Comparison of ENCODE assay signal across 1 fruit fly cellular context in genomic region chr3R:14277894-14278522, dm6.
A peak's percentile ranks its signal among the peaks of the same experiment; 100 is the strongest.
TF ChIP-seq lines count a peak whose summit lies in the region.

No protein-coding gene starts in this region.

TF ChIP-seq in whole organism, embryonic, 481 proteins besides CTCF, POLR2A, EP300 and RAD21 (continued from another document and continues in another):
- TF ChIP-seq cato (GFP tag; optimal IDR thresholded peaks at IDR 0.05; lab: Kevin White, UChicago; ENCODE audit: borderline replicate concordance), result peak; percentile 36
- peak; percentile 70; the same call in 1 of the 2 replicates for TF ChIP-seq CG1024 (GFP tag; IDR thresholded peaks at IDR 0.05; lab: Robert Waterston, UW)
- no peak for TF ChIP-seq vnd (GFP tag; IDR thresholded peaks at IDR 0.05; lab: Robert Waterston, UW; ENCODE audit: partially characterized antibody)
- no peak for TF ChIP-seq br (optimal IDR thresholded peaks at IDR 0.05; lab: Kevin White, UChicago)
- TF ChIP-seq chn (GFP tag; optimal IDR thresholded peaks at IDR 0.05; lab: Kevin White, UChicago), result peak; percentile 56
- no peak for TF ChIP-seq Side (GFP tag; optimal IDR thresholded peaks at IDR 0.05; lab: Kevin White, UChicago)
- peak; percentile 86 for TF ChIP-seq stc (GFP tag; IDR thresholded peaks at IDR 0.05; lab: Robert Waterston, UW)
- TF ChIP-seq odd (GFP tag; optimal IDR thresholded peaks at IDR 0.05; lab: Kevin White, UChicago), result no peak
- TF ChIP-seq jigr1 (GFP tag; IDR thresholded peaks at IDR 0.05; lab: Robert Waterston, UW), result 0 out of 3 replicates have a peak, but pooled peaks have one; percentile 56
- peak; percentile 41 for TF ChIP-seq bab2 (GFP tag; optimal IDR thresholded peaks at IDR 0.05; lab: Kevin White, UChicago)
- peak; percentile 58 for TF ChIP-seq Hr3 (GFP tag; optimal IDR thresholded peaks at IDR 0.05; lab: Kevin White, UChicago)
- peak; percentile 69 for TF ChIP-seq cwo (GFP tag; optimal IDR thresholded peaks at IDR 0.05; lab: Kevin White, UChicago)
- TF ChIP-seq vvl (GFP tag; IDR thresholded peaks at IDR 0.05; lab: Robert Waterston, UW), result peak; percentile 93
- TF ChIP-seq so (GFP tag; IDR thresholded peaks at IDR 0.05; lab: Robert Waterston, UW), result peak; percentile 88
- peak; percentile 54 for TF ChIP-seq Aef1 (GFP tag; IDR thresholded peaks at IDR 0.05; lab: Robert Waterston, UW)
- peak; percentile 71 for TF ChIP-seq Sox102F (GFP tag; optimal IDR thresholded peaks at IDR 0.05; lab: Kevin White, UChicago)
- peak; percentile 92 for TF ChIP-seq CG18599 (GFP tag; optimal IDR thresholded peaks at IDR 0.05; lab: Kevin White, UChicago)
- TF ChIP-seq sim (GFP tag; IDR thresholded peaks at IDR 0.05; lab: Robert Waterston, UW), result peak; percentile 81
- peak; percentile 66 for TF ChIP-seq ATbp (GFP tag; optimal IDR thresholded peaks at IDR 0.05; lab: Kevin White, UChicago)
- TF ChIP-seq CG15514 (GFP tag; optimal IDR thresholded peaks at IDR 0.05; lab: Kevin White, UChicago), result peak; percentile 69
- TF ChIP-seq dpn (GFP tag; optimal IDR thresholded peaks at IDR 0.05; lab: Kevin White, UChicago), result peak; percentile 41 to 62
- TF ChIP-seq CG34224 (GFP tag; IDR thresholded peaks at IDR 0.05; lab: Robert Waterston, UW; ENCODE audit: partially characterized antibody), result no peak
- TF ChIP-seq kni (GFP tag; optimal IDR thresholded peaks at IDR 0.05; lab: Kevin White, UChicago), result no peak
- TF ChIP-seq tap (tag; optimal IDR thresholded peaks at IDR 0.05; lab: Kevin White, UChicago), result no peak
- TF ChIP-seq da (GFP tag; optimal IDR thresholded peaks at IDR 0.05; lab: Kevin White, UChicago), result no peak
- TF ChIP-seq Mad (GFP tag; optimal IDR thresholded peaks at IDR 0.05; lab: Kevin White, UChicago), result peak; percentile 25
- TF ChIP-seq CrebB (tag; optimal IDR thresholded peaks at IDR 0.05; lab: Kevin White, UChicago), result peak; percentile 78
- TF ChIP-seq Scr (GFP tag; IDR thresholded peaks at IDR 0.05; lab: Robert Waterston, UW; ENCODE audit: partially characterized antibody), result no peak
- TF ChIP-seq Doc3 (GFP tag; IDR thresholded peaks at IDR 0.05; lab: Robert Waterston, UW; ENCODE audit: partially characterized antibody), result no peak
- peak; percentile 89 for TF ChIP-seq gem (tag; optimal IDR thresholded peaks at IDR 0.05; lab: Kevin White, UChicago)
- no peak for TF ChIP-seq Stat92E (GFP tag; optimal IDR thresholded peaks at IDR 0.05; lab: Kevin White, UChicago)
- no peak for TF ChIP-seq emc (GFP tag; optimal IDR thresholded peaks at IDR 0.05; lab: Kevin White, UChicago)
- peak; percentile 64; the same call in 1 of the 2 replicates for TF ChIP-seq CG11085 (GFP tag; IDR thresholded peaks at IDR 0.05; lab: Robert Waterston, UW)
- no peak for TF ChIP-seq Atf3 (GFP tag; optimal IDR thresholded peaks at IDR 0.05; lab: Kevin White, UChicago)
- TF ChIP-seq ap (GFP tag; IDR thresholded peaks at IDR 0.05; lab: Robert Waterston, UW), result peak; percentile 66
- TF ChIP-seq vfl (GFP tag; optimal IDR thresholded peaks at IDR 0.05; lab: Kevin White, UChicago), result peak; percentile 46
- peak; percentile 59 for TF ChIP-seq kay (GFP tag; optimal IDR thresholded peaks at IDR 0.05; lab: Kevin White, UChicago)
- no peak for TF ChIP-seq shn (GFP tag; optimal IDR thresholded peaks at IDR 0.05; lab: Kevin White, UChicago)
- peak; percentile 49 for TF ChIP-seq CG4707 (GFP tag; optimal IDR thresholded peaks at IDR 0.05; lab: Kevin White, UChicago)
- TF ChIP-seq ranshi (GFP tag; IDR thresholded peaks at IDR 0.05; lab: Robert Waterston, UW), result peak; percentile 80
- no peak for TF ChIP-seq CG6654 (GFP tag; optimal IDR thresholded peaks at IDR 0.05; lab: Kevin White, UChicago)
- peak; percentile 72 for TF ChIP-seq az2 (GFP tag; optimal IDR thresholded peaks at IDR 0.05; lab: Kevin White, UChicago)
- TF ChIP-seq bsh (GFP tag; optimal IDR thresholded peaks at IDR 0.05; lab: Kevin White, UChicago), result peak; percentile 79 to 94
- no peak for TF ChIP-seq schlank (tag; optimal IDR thresholded peaks at IDR 0.05; lab: Kevin White, UChicago)
- TF ChIP-seq Dll (GFP tag; IDR thresholded peaks at IDR 0.05; lab: Robert Waterston, UW; ENCODE audit: partially characterized antibody), result no peak
- peak; percentile 69 for TF ChIP-seq esg (GFP tag; conservative IDR thresholded peaks at IDR 0.05; lab: Robert Waterston, UW)
- no peak for TF ChIP-seq Atf-2 (GFP tag; optimal IDR thresholded peaks at IDR 0.05; lab: Kevin White, UChicago)
- peak; percentile 10 for TF ChIP-seq CG17802 (tag; optimal IDR thresholded peaks at IDR 0.05; lab: Kevin White, UChicago)
- no peak for TF ChIP-seq CG8478 (optimal IDR thresholded peaks at IDR 0.05; lab: Kevin White, UChicago)
- peak; percentile 89 for TF ChIP-seq CG8765 (GFP tag; IDR thresholded peaks at IDR 0.05; lab: Robert Waterston, UW)
- no peak for TF ChIP-seq CG17359 (tag; optimal IDR thresholded peaks at IDR 0.05; lab: Kevin White, UChicago)
- TF ChIP-seq CG7372 (GFP tag; IDR thresholded peaks at IDR 0.05; lab: Robert Waterston, UW), result peak; percentile 72
- peak; percentile 40 for TF ChIP-seq CG10565 (GFP tag; optimal IDR thresholded peaks at IDR 0.05; lab: Kevin White, UChicago)
- TF ChIP-seq CG10543 (GFP tag; optimal IDR thresholded peaks at IDR 0.05; lab: Kevin White, UChicago), result peak; percentile 36
- no peak for TF ChIP-seq pfk (GFP tag; optimal IDR thresholded peaks at IDR 0.05; lab: Kevin White, UChicago)
- no peak for TF ChIP-seq fu2 (GFP tag; optimal IDR thresholded peaks at IDR 0.05; lab: Kevin White, UChicago)
- TF ChIP-seq HLH54F (GFP tag; optimal IDR thresholded peaks at IDR 0.05; lab: Kevin White, UChicago), result peak; percentile 36
- peak; percentile 73 for TF ChIP-seq CG18619 (GFP tag; optimal IDR thresholded peaks at IDR 0.05; lab: Kevin White, UChicago)
- no peak for TF ChIP-seq dm (GFP tag; optimal IDR thresholded peaks at IDR 0.05; lab: Kevin White, UChicago)
- TF ChIP-seq tin (GFP tag; optimal IDR thresholded peaks at IDR 0.05; lab: Kevin White, UChicago), result peak; percentile 74
- peak; percentile 97 for TF ChIP-seq nom (GFP tag; optimal IDR thresholded peaks at IDR 0.05; lab: Kevin White, UChicago)
- peak; percentile 19 for TF ChIP-seq CG18764 (GFP tag; optimal IDR thresholded peaks at IDR 0.05; lab: Kevin White, UChicago)
- peak; percentile 55 for TF ChIP-seq CG12219 (GFP tag; optimal IDR thresholded peaks at IDR 0.05; lab: Kevin White, UChicago)
- peak; percentile 70 for TF ChIP-seq CG32772 (GFP tag; IDR thresholded peaks at IDR 0.05; lab: Robert Waterston, UW)
- no peak for TF ChIP-seq bbx (GFP tag; IDR thresholded peaks at IDR 0.05; lab: Robert Waterston, UW; ENCODE audit: partially characterized antibody)
- no peak for TF ChIP-seq ham (GFP tag; IDR thresholded peaks at IDR 0.05; lab: Robert Waterston, UW)
- no peak for TF ChIP-seq CG12155 (GFP tag; optimal IDR thresholded peaks at IDR 0.05; lab: Kevin White, UChicago)
- TF ChIP-seq CG9932 (GFP tag; IDR thresholded peaks at IDR 0.05; lab: Robert Waterston, UW), result peak; percentile 72
- peak; percentile 7 for TF ChIP-seq CG4617 (GFP tag; optimal IDR thresholded peaks at IDR 0.05; lab: Kevin White, UChicago; ENCODE audit: borderline replicate concordance)
- TF ChIP-seq Bteb2 (GFP tag; optimal IDR thresholded peaks at IDR 0.05; lab: Kevin White, UChicago), result no peak
- peak; percentile 20 for TF ChIP-seq CG31388 (GFP tag; optimal IDR thresholded peaks at IDR 0.05; lab: Kevin White, UChicago)
- no peak for TF ChIP-seq ERR (GFP tag; optimal IDR thresholded peaks at IDR 0.05; lab: Kevin White, UChicago)
- TF ChIP-seq twi (tag; optimal IDR thresholded peaks at IDR 0.05; lab: Kevin White, UChicago), result peak; percentile 64
- TF ChIP-seq CG4730 (GFP tag; IDR thresholded peaks at IDR 0.05; lab: Robert Waterston, UW), result peak; percentile 68
- TF ChIP-seq CG12744 (GFP tag; optimal IDR thresholded peaks at IDR 0.05; lab: Kevin White, UChicago), result no peak
- peak; percentile 80 for TF ChIP-seq Meics (GFP tag; optimal IDR thresholded peaks at IDR 0.05; lab: Kevin White, UChicago)
- peak; percentile 68 for TF ChIP-seq ssp (GFP tag; IDR thresholded peaks at IDR 0.05; lab: Robert Waterston, UW)
- TF ChIP-seq CG42726 (GFP tag; IDR thresholded peaks at IDR 0.05; lab: Robert Waterston, UW; ENCODE audit: partially characterized antibody), result no peak
- TF ChIP-seq sqz (GFP tag; optimal IDR thresholded peaks at IDR 0.05; lab: Kevin White, UChicago), result no peak
- TF ChIP-seq Dad (GFP tag; optimal IDR thresholded peaks at IDR 0.05; lab: Kevin White, UChicago), result peak; percentile 20
- TF ChIP-seq pita (GFP tag; optimal IDR thresholded peaks at IDR 0.05; lab: Kevin White, UChicago), result no peak
- no peak for TF ChIP-seq CG11398 (GFP tag; optimal IDR thresholded peaks at IDR 0.05; lab: Kevin White, UChicago)
- TF ChIP-seq CG2202 (tag; optimal IDR thresholded peaks at IDR 0.05; lab: Kevin White, UChicago), result peak; percentile 78
- peak; percentile 66 for TF ChIP-seq tup (GFP tag; optimal IDR thresholded peaks at IDR 0.05; lab: Kevin White, UChicago)
- no peak for TF ChIP-seq NK7.1 (GFP tag; optimal IDR thresholded peaks at IDR 0.05; lab: Kevin White, UChicago)
- peak; percentile 91 for TF ChIP-seq CG17328 (GFP tag; IDR thresholded peaks at IDR 0.05; lab: Robert Waterston, UW)
- TF ChIP-seq hb (GFP tag; IDR thresholded peaks at IDR 0.05; lab: Robert Waterston, UW; ENCODE audit: partially characterized antibody), result no peak
- no peak for TF ChIP-seq Fer1 (GFP tag; optimal IDR thresholded peaks at IDR 0.05; lab: Kevin White, UChicago)
- peak; percentile 30; the same call in 1 of the 2 replicates for TF ChIP-seq MBD-R2 (GFP tag; IDR thresholded peaks at IDR 0.05; lab: Robert Waterston, UW)
- TF ChIP-seq Opbp (GFP tag; IDR thresholded peaks at IDR 0.05; lab: Robert Waterston, UW; ENCODE audit: partially characterized antibody), result no peak
- TF ChIP-seq HmgD (GFP tag; optimal IDR thresholded peaks at IDR 0.05; lab: Kevin White, UChicago), result no peak
- peak; percentile 71 for TF ChIP-seq CG6254 (GFP tag; optimal IDR thresholded peaks at IDR 0.05; lab: Kevin White, UChicago)
- TF ChIP-seq Dref (GFP tag; IDR thresholded peaks at IDR 0.05; lab: Robert Waterston, UW), result no peak
- TF ChIP-seq grn (GFP tag; optimal IDR thresholded peaks at IDR 0.05; lab: Kevin White, UChicago), result no peak
- TF ChIP-seq CG6683 (GFP tag; optimal IDR thresholded peaks at IDR 0.05; lab: Kevin White, UChicago), result no peak
- TF ChIP-seq Dip3 (GFP tag; optimal IDR thresholded peaks at IDR 0.05; lab: Kevin White, UChicago), result no peak
- peak; percentile 36 for TF ChIP-seq TFAM (GFP tag; optimal IDR thresholded peaks at IDR 0.05; lab: Kevin White, UChicago)
- TF ChIP-seq gcm (GFP tag; optimal IDR thresholded peaks at IDR 0.05; lab: Kevin White, UChicago), result no peak
- peak; percentile 14 for TF ChIP-seq CG31365 (tag; optimal IDR thresholded peaks at IDR 0.05; lab: Kevin White, UChicago)
- TF ChIP-seq stwl (tag; optimal IDR thresholded peaks at IDR 0.05; lab: Kevin White, UChicago), result no peak
- TF ChIP-seq GATAe (GFP tag; conservative IDR thresholded peaks at IDR 0.05; lab: Robert Waterston, UW), result no peak; the same call in 1 of the 2 replicates
- peak; percentile 88 for TF ChIP-seq CG14014 (GFP tag; IDR thresholded peaks at IDR 0.05; lab: Robert Waterston, UW)
- TF ChIP-seq CG16779 (GFP tag; IDR thresholded peaks at IDR 0.05; lab: Robert Waterston, UW), result no peak
- peak; percentile 48 for TF ChIP-seq CG34376 (GFP tag; optimal IDR thresholded peaks at IDR 0.05; lab: Kevin White, UChicago)
- peak; percentile 82 for TF ChIP-seq CG13296 (GFP tag; optimal IDR thresholded peaks at IDR 0.05; lab: Kevin White, UChicago)
- no peak for TF ChIP-seq Bgb (GFP tag; IDR thresholded peaks at IDR 0.05; lab: Robert Waterston, UW; ENCODE audit: partially characterized antibody)
- no peak for TF ChIP-seq Nf-YC (tag; optimal IDR thresholded peaks at IDR 0.05; lab: Kevin White, UChicago)
- TF ChIP-seq scrt (GFP tag; optimal IDR thresholded peaks at IDR 0.05; lab: Kevin White, UChicago), result no peak
- TF ChIP-seq CG13894 (tag; optimal IDR thresholded peaks at IDR 0.05; lab: Kevin White, UChicago), result no peak
- TF ChIP-seq CHES-1-like (GFP tag; optimal IDR thresholded peaks at IDR 0.05; lab: Kevin White, UChicago), result no peak
- peak; percentile 91 for TF ChIP-seq CG7271 (tag; optimal IDR thresholded peaks at IDR 0.05; lab: Kevin White, UChicago)
- TF ChIP-seq CG2116 (GFP tag; optimal IDR thresholded peaks at IDR 0.05; lab: Kevin White, UChicago), result peak; percentile 61
- peak; percentile 74 for TF ChIP-seq salm (tag; optimal IDR thresholded peaks at IDR 0.05; lab: Kevin White, UChicago)
- TF ChIP-seq CG7745 (tag; optimal IDR thresholded peaks at IDR 0.05; lab: Kevin White, UChicago), result peak; percentile 18
- TF ChIP-seq CG11504 (tag; optimal IDR thresholded peaks at IDR 0.05; lab: Kevin White, UChicago), result peak; percentile 16
- TF ChIP-seq CG10654 (GFP tag; optimal IDR thresholded peaks at IDR 0.05; lab: Kevin White, UChicago), result peak; percentile 58
- no peak for TF ChIP-seq CG17912 (GFP tag; optimal IDR thresholded peaks at IDR 0.05; lab: Kevin White, UChicago)
- peak; percentile 28 for TF ChIP-seq CG16863 (GFP tag; optimal IDR thresholded peaks at IDR 0.05; lab: Kevin White, UChicago)
- peak; percentile 79 for TF ChIP-seq CG32767 (GFP tag; IDR thresholded peaks at IDR 0.05; lab: Robert Waterston, UW)
- TF ChIP-seq tgo (GFP tag; IDR thresholded peaks at IDR 0.05; lab: Robert Waterston, UW), result peak; percentile 74
- peak; percentile 39 for TF ChIP-seq CG8281 (tag; optimal IDR thresholded peaks at IDR 0.05; lab: Kevin White, UChicago)
- no peak for TF ChIP-seq CG17568 (GFP tag; optimal IDR thresholded peaks at IDR 0.05; lab: Kevin White, UChicago)
- peak; percentile 67 for TF ChIP-seq Xbp1 (GFP tag; optimal IDR thresholded peaks at IDR 0.05; lab: Kevin White, UChicago)
- TF ChIP-seq CG8290 (GFP tag; optimal IDR thresholded peaks at IDR 0.05; lab: Kevin White, UChicago), result no peak
- no peak for TF ChIP-seq CG8290 (tag; optimal IDR thresholded peaks at IDR 0.05; lab: Kevin White, UChicago)
- no peak for TF ChIP-seq pan (optimal IDR thresholded peaks at IDR 0.05; lab: Kevin White, UChicago)
- peak in 1 of 2 experiments; percentile 88 for TF ChIP-seq pan (GFP tag; optimal IDR thresholded peaks at IDR 0.05 in 1 of 2, IDR thresholded peaks at IDR 0.05 in 1 of 2)
- TF ChIP-seq CG9727 (GFP tag; optimal IDR thresholded peaks at IDR 0.05; lab: Kevin White, UChicago), result peak; percentile 97
- 0 out of 3 replicates have a peak, but pooled peaks have one; percentile 23 for TF ChIP-seq CG6175 (GFP tag; IDR thresholded peaks at IDR 0.05; lab: Robert Waterston, UW)
- peak; percentile 86 for TF ChIP-seq CG10209 (GFP tag; optimal IDR thresholded peaks at IDR 0.05; lab: Kevin White, UChicago)
- no peak for TF ChIP-seq nerfin-2 (GFP tag; IDR thresholded peaks at IDR 0.05; lab: Robert Waterston, UW; ENCODE audit: partially characterized antibody)
- peak; percentile 61 for TF ChIP-seq CG4820 (GFP tag; optimal IDR thresholded peaks at IDR 0.05; lab: Kevin White, UChicago)
